Fruit fly (Drosophila melanogaster) whole organism, prepupa: ENCODE data around the gene CG43245.
A peak's percentile ranks its signal among the peaks of the same experiment; 100 is the strongest.

Source experiments
- Blimp-1 ChIP-seq: fragments of 200-800 bp; sonication (Bioruptor generic); optimal IDR thresholded peaks from 3 replicates; lab custom pipeline; 2017; ENCODE audit warnings: missing biosample characterization, missing genetic modification characterization, mild to moderate bottlenecking, moderate library complexity, missing genetic modification reagents
- CG10631 ChIP-seq: fragments of 200-800 bp; sonication (Bioruptor generic); optimal IDR thresholded peaks from 2 replicates; lab custom pipeline; 2016; ENCODE audit warnings: missing biosample characterization, missing genetic modification characterization
- CG11902 ChIP-seq: fragments of 200-800 bp; sonication (Bioruptor generic); optimal IDR thresholded peaks from 3 replicates; lab custom pipeline; 2016; ENCODE audit warnings: missing biosample characterization, missing genetic modification characterization
- CG15336 ChIP-seq: fragments of 200-800 bp; sonication (Bioruptor generic); IDR thresholded peaks from 2 replicates; pipeline ENCODE4 v1.3.6; 2022; ENCODE audit warnings: missing biosample characterization, missing genetic modification characterization
- CG16779 ChIP-seq: fragments of 200-800 bp; sonication (Bioruptor generic); optimal IDR thresholded peaks from 3 replicates; lab custom pipeline; 2017; ENCODE audit warnings: missing biosample characterization, mild to moderate bottlenecking, missing genetic modification characterization
- CG3032 ChIP-seq: fragments of 200-800 bp; optimal IDR thresholded peaks from 2 replicates; lab custom pipeline; 2019; ENCODE audit warnings: missing biosample characterization, mild to moderate bottlenecking, missing genetic modification characterization, moderate library complexity
- CG31627 ChIP-seq: fragments of 200-800 bp; sonication (Bioruptor generic); optimal IDR thresholded peaks from 3 replicates; lab custom pipeline; 2016; ENCODE audit warnings: missing biosample characterization, missing genetic modification characterization
- CG4318 ChIP-seq: fragments of 200-800 bp; sonication (Bioruptor generic); optimal IDR thresholded peaks from 3 replicates; lab custom pipeline; 2017; ENCODE audit warnings: missing biosample characterization, mild to moderate bottlenecking, missing genetic modification characterization
- CG6163 ChIP-seq: fragments of 200-800 bp; sonication (Bioruptor generic); IDR thresholded peaks from 3 replicates; pipeline ENCODE4 v1.3.6; 2022; ENCODE audit warnings: missing biosample characterization, missing genetic modification characterization
- CG6276 ChIP-seq: fragments of 200-800 bp; sonication (Bioruptor generic); optimal IDR thresholded peaks from 2 replicates; lab custom pipeline; 2017; ENCODE audit warnings: missing biosample characterization, mild to moderate bottlenecking, missing genetic modification characterization
- CG6792 ChIP-seq: fragments of 200-800 bp; sonication (Bioruptor generic); optimal IDR thresholded peaks from 3 replicates; lab custom pipeline; 2016; ENCODE audit warnings: missing biosample characterization, missing genetic modification characterization
- CG6854 ChIP-seq: fragments of 200-800 bp; sonication (Bioruptor generic); optimal IDR thresholded peaks from 2 replicates; lab custom pipeline; 2017; ENCODE audit warnings: missing biosample characterization, mild to moderate bottlenecking, missing genetic modification characterization
- CG7368 ChIP-seq: fragments of 200-800 bp; sonication (Bioruptor generic); optimal IDR thresholded peaks from 3 replicates; lab custom pipeline; 2016; ENCODE audit warnings: missing biosample characterization, missing genetic modification characterization
- CG8119 ChIP-seq: fragments of 200-800 bp; sonication (Bioruptor generic); IDR thresholded peaks from 3 replicates; pipeline ENCODE4 v1.3.6; 2022; ENCODE audit warnings: missing biosample characterization, missing genetic modification characterization
- CG8319 ChIP-seq: fragments of 200-800 bp; sonication (Bioruptor generic); optimal IDR thresholded peaks from 3 replicates; lab custom pipeline; 2016; ENCODE audit warnings: missing biosample characterization, missing genetic modification characterization
- CG8632 ChIP-seq: fragments of 200-800 bp; sonication (Bioruptor generic); optimal IDR thresholded peaks from 3 replicates; lab custom pipeline; 2016; ENCODE audit warnings: missing biosample characterization, missing genetic modification characterization
- Eip78C ChIP-seq: fragments of 200-800 bp; sonication (Bioruptor generic); peaks from one replicate; lab custom pipeline; 2016; ENCODE audit warnings: missing biosample characterization, missing genetic modification characterization
- Eip93F ChIP-seq: fragments of 200-800 bp; sonication (Bioruptor generic); optimal IDR thresholded peaks from 2 replicates; lab custom pipeline; 2016; ENCODE audit warnings: missing biosample characterization, mild to moderate bottlenecking, missing genetic modification characterization
- Ets21C ChIP-seq: fragments of 200-800 bp; sonication (Bioruptor generic); optimal IDR thresholded peaks from 3 replicates; lab custom pipeline; 2016; ENCODE audit warnings: missing biosample characterization, missing genetic modification characterization
- Ets96B ChIP-seq: fragments of 200-800 bp; optimal IDR thresholded peaks from 2 replicates; lab custom pipeline; 2019; ENCODE audit warnings: missing biosample characterization, mild to moderate bottlenecking, missing genetic modification characterization, moderate library complexity
- Hr4 ChIP-seq: fragments of 200-800 bp; sonication (Bioruptor generic); optimal IDR thresholded peaks from 3 replicates; lab custom pipeline; 2016; ENCODE audit warnings: missing biosample characterization, missing genetic modification characterization
- Lpt ChIP-seq: fragments of 200-800 bp; sonication (Bioruptor generic); optimal IDR thresholded peaks from 3 replicates; lab custom pipeline; 2016; ENCODE audit warnings: missing biosample characterization, missing genetic modification characterization
- Met ChIP-seq: fragments of 200-800 bp; sonication (Bioruptor generic); optimal IDR thresholded peaks from 3 replicates; lab custom pipeline; 2016; ENCODE audit warnings: missing biosample characterization, missing genetic modification characterization
- Sox14 ChIP-seq: fragments of 200-800 bp; sonication (Bioruptor generic); optimal IDR thresholded peaks from 3 replicates; lab custom pipeline; 2016; ENCODE audit warnings: missing biosample characterization, missing genetic modification characterization
- Sox15 ChIP-seq: fragments of 200-800 bp; sonication (Bioruptor generic); optimal IDR thresholded peaks from 3 replicates; lab custom pipeline; 2016; ENCODE audit warnings: missing biosample characterization, missing genetic modification characterization
- achi ChIP-seq: fragments of 200-800 bp; sonication (Bioruptor generic); optimal IDR thresholded peaks from 3 replicates; lab custom pipeline; 2016; ENCODE audit warnings: missing biosample characterization, missing genetic modification characterization
- acj6 ChIP-seq: fragments of 200-800 bp; sonication (Bioruptor generic); optimal IDR thresholded peaks from 3 replicates; lab custom pipeline; 2016; ENCODE audit warnings: missing biosample characterization, missing genetic modification characterization
- dac ChIP-seq: fragments of 200-800 bp; sonication (Bioruptor generic); optimal IDR thresholded peaks from 2 replicates; lab custom pipeline; 2017; ENCODE audit warnings: missing biosample characterization, mild to moderate bottlenecking, missing genetic modification characterization
- dsx ChIP-seq: fragments of 200-800 bp; optimal IDR thresholded peaks from 3 replicates; lab custom pipeline; 2019; ENCODE audit warnings: missing biosample characterization, mild to moderate bottlenecking, missing genetic modification characterization, moderate library complexity; ENCODE audit not compliant: poor library complexity, severe bottlenecking
- eg ChIP-seq: fragments of 200-800 bp; sonication (Bioruptor generic); IDR thresholded peaks from 3 replicates; pipeline ENCODE4 v1.3.6; 2022; ENCODE audit warnings: missing biosample characterization, missing genetic modification characterization
- esn ChIP-seq: fragments of 200-800 bp; sonication (Bioruptor generic); optimal IDR thresholded peaks from 2 replicates; lab custom pipeline; 2016; ENCODE audit warnings: missing biosample characterization, mild to moderate bottlenecking, missing genetic modification characterization, moderate library complexity
- fd59A ChIP-seq: fragments of 200-800 bp; sonication (Bioruptor generic); optimal IDR thresholded peaks from 2 replicates; lab custom pipeline; 2017; ENCODE audit warnings: missing biosample characterization, mild to moderate bottlenecking, missing genetic modification characterization, missing genetic modification reagents
- fd85E ChIP-seq: fragments of 200-800 bp; sonication (Bioruptor generic); optimal IDR thresholded peaks from 3 replicates; lab custom pipeline; 2016; ENCODE audit warnings: missing biosample characterization, missing genetic modification characterization
- fkh ChIP-seq: fragments of 200-800 bp; sonication (Bioruptor generic); optimal IDR thresholded peaks from 3 replicates; lab custom pipeline; 2017; ENCODE audit warnings: missing biosample characterization, mild to moderate bottlenecking, missing genetic modification characterization, moderate library complexity
- net ChIP-seq: fragments of 200-800 bp; sonication (Bioruptor generic); optimal IDR thresholded peaks from 3 replicates; lab custom pipeline; 2016; ENCODE audit warnings: missing biosample characterization, missing genetic modification characterization
- pdm3 ChIP-seq: fragments of 200-800 bp; sonication (Bioruptor generic); optimal IDR thresholded peaks from 3 replicates; lab custom pipeline; 2016; ENCODE audit warnings: missing biosample characterization, missing genetic modification characterization
- salr ChIP-seq, 2 experiments: fragments of 200-800 bp; sonication (Bioruptor generic); optimal IDR thresholded peaks; 3 replicates each; lab custom pipeline; 2016 to 2018; ENCODE audit warnings: missing biosample characterization in 2 of 2, missing genetic modification characterization in 2 of 2, mild to moderate bottlenecking in 1 of 2
- ss ChIP-seq, 2 experiments: fragments of 200-800 bp; sonication (Bioruptor generic); optimal IDR thresholded peaks; 2 replicates in 1 of 2; 3 replicates in 1 of 2; lab custom pipeline; 2017 to 2018; ENCODE audit warnings: mild to moderate bottlenecking in 2 of 2, missing biosample characterization in 2 of 2, missing genetic modification characterization in 2 of 2, moderate library complexity in 1 of 2
- svp ChIP-seq: fragments of 200-800 bp; sonication (Bioruptor generic); peaks from one replicate; lab custom pipeline; 2016; ENCODE audit warnings: missing biosample characterization, missing genetic modification characterization
- vri ChIP-seq: fragments of 200-800 bp; sonication (Bioruptor generic); optimal IDR thresholded peaks from 3 replicates; lab custom pipeline; 2016; ENCODE audit warnings: missing biosample characterization, mild to moderate bottlenecking, missing genetic modification characterization

Gene CG43245

dm6 chr3L:10771616-10772203 lies at the start of gene CG43245:
CG43245 (plus strand) TSS chr3L:10771925.
- peak; percentile 35 for TF ChIP-seq CG6854
- no peak for TF ChIP-seq dsx (GFP tag; lab: Kevin White, UChicago)

dm6 chr3L:10722607-10723006 lies 49.1 kb upstream of the CG43245 start:
- TF ChIP-seq CG6276 (no peak), svp (GFP tag; lab: Kevin White, UChicago) (no peak), Met (no peak), fd85E (GFP tag; lab: Kevin White, UChicago) (no peak), Ets21C (GFP tag; lab: Kevin White, UChicago) (no peak), CG4318 (GFP tag; lab: Kevin White, UChicago) (no peak), CG8632 (no peak), vri (GFP tag; lab: Kevin White, UChicago) (no peak), salr (GFP tag; optimal IDR thresholded peaks at IDR 0.05; lab: Kevin White, UChicago) (no peak), dsx (GFP tag; lab: Kevin White, UChicago) (no peak), CG8119 (GFP tag; lab: Robert Waterston, UW) (no peak), acj6 (no peak), CG7368 (GFP tag; lab: Kevin White, UChicago) (no peak), CG6854 (no peak)

- TF ChIP-seq CG16779 (tag; lab: Kevin White, UChicago) (no peak), fd59A (GFP tag; lab: Kevin White, UChicago) (no peak), Ets21C (GFP tag; lab: Kevin White, UChicago) (no peak), CG6792 (GFP tag; lab: Kevin White, UChicago) (no peak), Ets96B (no peak), svp (GFP tag; lab: Kevin White, UChicago) (no peak), Hr4 (GFP tag; lab: Kevin White, UChicago) (no peak), fd85E (GFP tag; lab: Kevin White, UChicago) (no peak), CG11902 (GFP tag; lab: Kevin White, UChicago) (no peak), CG15336 (GFP tag; lab: Robert Waterston, UW) (no peak), Blimp-1 (no peak), Eip78C (GFP tag; lab: Kevin White, UChicago) (no peak), Eip93F (GFP tag; lab: Kevin White, UChicago) (no peak), esn (GFP tag; lab: Kevin White, UChicago) (no peak)
These were observed 48.1 kb upstream of the CG43245 start for dm6 chr3L:10723596-10723995.

- no peak for TF ChIP-seq acj6
- TF ChIP-seq CG7368 (GFP tag; lab: Kevin White, UChicago) = peak; percentile 44
- TF ChIP-seq ss (GFP tag; optimal IDR thresholded peaks at IDR 0.05; lab: Kevin White, UChicago) = peak in 1 of 2 experiments; percentile 8
These were observed 46.8 kb upstream of the CG43245 start for dm6 chr3L:10724810-10725444.

- TF ChIP-seq CG7368 (GFP tag; lab: Kevin White, UChicago) (peak; percentile 5), Lpt (no peak), fkh (GFP tag; lab: Kevin White, UChicago) (no peak), CG16779 (tag; lab: Kevin White, UChicago) (no peak), CG6163 (GFP tag; lab: Robert Waterston, UW) (0 out of 3 replicates have a peak, but pooled peaks have one; percentile 26)
These were observed 44.6 kb upstream of the CG43245 start for dm6 chr3L:10727123-10727522.

- TF ChIP-seq Hr4 (GFP tag; lab: Kevin White, UChicago) (no peak), CG6854 (no peak), Sox14 (GFP tag; lab: Kevin White, UChicago) (no peak), Ets96B (no peak), pdm3 (GFP tag; lab: Kevin White, UChicago) (no peak), achi (GFP tag; lab: Kevin White, UChicago) (no peak), fd85E (GFP tag; lab: Kevin White, UChicago) (no peak), CG8319 (GFP tag; lab: Kevin White, UChicago) (no peak), fd59A (GFP tag; lab: Kevin White, UChicago) (no peak), CG3032 (no peak), Sox15 (GFP tag; lab: Kevin White, UChicago) (no peak), CG10631 (GFP tag; lab: Kevin White, UChicago) (no peak), CG6163 (GFP tag; lab: Robert Waterston, UW) (no peak), net (GFP tag; lab: Kevin White, UChicago) (no peak), CG31627 (GFP tag; lab: Kevin White, UChicago) (no peak), dac (no peak), eg (no peak), Lpt (no peak)
These were observed 39.7 kb upstream of the CG43245 start for dm6 chr3L:10732032-10732431.
